Fruit fly (Drosophila melanogaster): ENCODE results near the gene CG45489.

The CG45489 gene

DNA sequence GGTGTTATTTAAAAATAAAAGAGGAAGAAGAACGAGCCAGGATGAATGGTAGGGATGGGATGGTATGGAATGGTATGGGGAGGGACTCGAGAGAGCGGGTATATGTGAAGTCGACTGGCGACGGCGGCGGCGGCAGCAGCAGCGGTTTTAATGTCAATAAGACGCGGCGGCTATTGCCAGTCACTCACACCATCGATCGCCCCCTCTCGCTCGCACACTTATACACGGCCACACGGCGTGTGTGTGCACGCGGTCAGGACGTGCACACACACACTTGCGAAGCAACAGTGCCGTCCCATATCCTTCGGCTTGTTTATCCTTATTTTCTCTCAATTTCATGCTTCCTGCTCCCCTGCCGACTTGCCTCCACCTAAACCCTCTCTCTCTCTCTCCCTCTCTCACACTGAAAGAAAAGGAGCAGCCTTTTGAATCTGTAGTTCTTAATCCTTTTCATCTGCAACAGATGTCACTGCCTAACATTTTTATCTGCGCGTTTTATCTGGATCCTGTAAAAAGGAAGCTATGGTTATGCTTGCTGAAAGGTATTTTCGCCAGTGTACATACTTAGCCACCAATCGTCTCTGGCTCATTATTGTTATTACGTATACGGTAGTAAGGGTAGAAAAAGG is 39.7 kb downstream of the CG45489 start (continued):
- TF ChIP-seq phol (tag; optimal IDR thresholded peaks at IDR 0.05) (peak; percentile 79), disco-r (GFP tag; optimal IDR thresholded peaks at IDR 0.05) (peak; percentile 68), CG4820 (GFP tag; optimal IDR thresholded peaks at IDR 0.05) (peak; percentile 59), Nf-YA (GFP tag; IDR thresholded peaks at IDR 0.05) (peak; percentile 45; the same call in 1 of the 2 replicates), CG1647 (GFP tag; optimal IDR thresholded peaks at IDR 0.05) (peak; percentile 74), CG13287 (GFP tag; IDR thresholded peaks at IDR 0.05; ENCODE audit: partially characterized antibody) (no peak), CG8089 (GFP tag; optimal IDR thresholded peaks at IDR 0.05) (peak; percentile 84), Trl (optimal IDR thresholded peaks at IDR 0.05) (peak; percentile 45 to 54), Trl (GFP tag; optimal IDR thresholded peaks at IDR 0.05) (peak; percentile 91), emc (GFP tag; optimal IDR thresholded peaks at IDR 0.05) (peak; percentile 75), CG10321 (GFP tag; IDR thresholded peaks at IDR 0.05) (peak; percentile 51; the same call in 1 of the 2 replicates), CG10366 (GFP tag; IDR thresholded peaks at IDR 0.05) (peak; percentile 81), CG11093 (GFP tag; IDR thresholded peaks at IDR 0.05) (peak; percentile 64; the same call in 2 of the 3 replicates), p53 (GFP tag; optimal IDR thresholded peaks at IDR 0.05) (peak; percentile 64), PHDP (tag; optimal IDR thresholded peaks at IDR 0.05) (peak; percentile 79), CG13424 (tag; optimal IDR thresholded peaks at IDR 0.05) (peak; percentile 81), Dip2 (GFP tag; IDR thresholded peaks at IDR 0.05) (no peak), Dfd (GFP tag; optimal IDR thresholded peaks at IDR 0.05) (no peak), CG2875 (GFP tag; optimal IDR thresholded peaks at IDR 0.05) (peak; percentile 56), Atf3 (GFP tag; optimal IDR thresholded peaks at IDR 0.05) (peak; percentile 87), ranshi (GFP tag; IDR thresholded peaks at IDR 0.05) (peak; percentile 83), CG18476 (GFP tag; optimal IDR thresholded peaks at IDR 0.05) (peak; percentile 63), CG18011 (GFP tag; optimal IDR thresholded peaks at IDR 0.05) (peak; percentile 42), Mes4 (GFP tag; optimal IDR thresholded peaks at IDR 0.05) (peak; percentile 68), CG18764 (GFP tag; optimal IDR thresholded peaks at IDR 0.05) (peak; percentile 52), CG31224 (GFP tag; IDR thresholded peaks at IDR 0.05) (peak; percentile 73), CG10654 (GFP tag; optimal IDR thresholded peaks at IDR 0.05) (peak; percentile 83), ewg (GFP tag; optimal IDR thresholded peaks at IDR 0.05) (peak; percentile 67), CG17361 (GFP tag; IDR thresholded peaks at IDR 0.05) (peak; percentile 81), dpn (GFP tag; optimal IDR thresholded peaks at IDR 0.05) (peak; percentile 88 to 93), Sry-δ (GFP tag; optimal IDR thresholded peaks at IDR 0.05) (peak; percentile 36), wdn (GFP tag; IDR thresholded peaks at IDR 0.05) (peak; percentile 75), Myb (GFP tag; optimal IDR thresholded peaks at IDR 0.05) (peak; percentile 72), CG13296 (GFP tag; optimal IDR thresholded peaks at IDR 0.05) (peak; percentile 67), CG7372 (GFP tag; IDR thresholded peaks at IDR 0.05) (peak; percentile 80), sc (optimal IDR thresholded peaks at IDR 0.05) (no peak), sc (GFP tag; optimal IDR thresholded peaks at IDR 0.05) (peak; percentile 60), CkIIα-i1 (GFP tag; IDR thresholded peaks at IDR 0.05) (no peak), cwo (GFP tag; optimal IDR thresholded peaks at IDR 0.05) (peak; percentile 66), repo (GFP tag; optimal IDR thresholded peaks at IDR 0.05) (peak; percentile 68), mam (GFP tag; optimal IDR thresholded peaks at IDR 0.05) (peak; percentile 92), Gug (GFP tag; IDR thresholded peaks at IDR 0.05) (peak; percentile 82), pfk (GFP tag; optimal IDR thresholded peaks at IDR 0.05) (no peak), ab (GFP tag; optimal IDR thresholded peaks at IDR 0.05) (peak; percentile 2), ftz-f1 (GFP tag; optimal IDR thresholded peaks at IDR 0.05) (no peak), Sox102F (GFP tag; optimal IDR thresholded peaks at IDR 0.05) (peak; percentile 81), CG9797 (GFP tag; optimal IDR thresholded peaks at IDR 0.05) (no peak), Lhr (GFP tag; optimal IDR thresholded peaks at IDR 0.05) (peak; percentile 48), danr (GFP tag; IDR thresholded peaks at IDR 0.05) (peak; percentile 55), Dip3 (GFP tag; optimal IDR thresholded peaks at IDR 0.05) (peak; percentile 81), CG10543 (GFP tag; optimal IDR thresholded peaks at IDR 0.05) (peak; percentile 18)

All from whole organism, embryonic.